Fruit fly (Drosophila melanogaster): ENCODE measurements around the gene ChAT.
A peak's percentile ranks its signal among the peaks of the same experiment; 100 is the strongest.

dm6 chr3R:18741027-18741843 lies 35.9 kb downstream of the ChAT start:
- TF ChIP-seq pad (GFP tag; optimal IDR thresholded peaks at IDR 0.05), result peak; percentile 71
- TF ChIP-seq Mnt (GFP tag; optimal IDR thresholded peaks at IDR 0.05), result no peak
- peak; percentile 36 for TF ChIP-seq CG33017 (tag; optimal IDR thresholded peaks at IDR 0.05)
- no peak for TF ChIP-seq CG5204 (GFP tag; optimal IDR thresholded peaks at IDR 0.05)
- no peak for TF ChIP-seq Clk (GFP tag; optimal IDR thresholded peaks at IDR 0.05)
- TF ChIP-seq CG7101 (tag; optimal IDR thresholded peaks at IDR 0.05), result peak; percentile 84
